Worm (Caenorhabditis elegans): ENCODE data around the gene R04A9.3.
"Not testable (repeated sequence)": the region's sequence is repeated elsewhere in the genome, so short reads cannot be mapped to it uniquely, and the experiment has no call there.

ce11 chrX:330861-331260 is 49.5 kb downstream of the R04A9.3 start:
- not testable (repeated sequence) for TF ChIP-seq nhr-28 (tag; optimal IDR thresholded peaks at IDR 0.05); hlh-30 (tag; optimal IDR thresholded peaks at IDR 0.05; ENCODE audit: insufficient read depth); nhr-77 (tag; optimal IDR thresholded peaks at IDR 0.05)

All from whole organism, L4 larva.